Worm (Caenorhabditis elegans): ENCODE measurements around the gene F47G9.4.

DNA sequence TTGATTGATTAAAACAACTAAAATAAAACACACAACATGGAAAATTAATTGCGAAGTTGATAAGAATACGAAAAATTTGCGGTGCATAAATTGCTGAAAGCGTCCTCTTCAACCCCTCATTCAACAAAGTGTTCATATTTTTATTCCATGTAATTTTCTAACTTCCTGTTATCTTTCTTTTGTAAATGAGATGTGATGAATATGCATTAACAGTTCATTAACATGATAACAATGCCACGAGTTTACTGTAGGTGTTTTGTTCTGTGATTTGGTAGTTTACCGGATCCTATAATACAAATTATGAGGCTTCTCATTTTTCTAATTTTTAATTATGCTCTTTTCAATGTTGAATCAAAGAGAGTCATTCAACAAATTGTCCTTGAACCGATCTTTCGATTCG, 7.5 kb upstream of the F47G9.4 start, which contains the start of gene F47G9.6:
- TF ChIP-seq flt-1 (GFP tag; IDR thresholded peaks at IDR 0.05) (no peak), aly-1 (tag; optimal IDR thresholded peaks at IDR 0.05) (no peak), ama-1 (optimal IDR thresholded peaks at IDR 0.05) (no peak), hmg-4 (GFP tag; optimal IDR thresholded peaks at IDR 0.05) (no peak), sea-1 (GFP tag; conservative IDR thresholded peaks at IDR 0.05) (no peak), F13C5.2 (tag; optimal IDR thresholded peaks at IDR 0.05) (no peak), ceh-36 (tag; optimal IDR thresholded peaks at IDR 0.05) (no peak), scrt-1 (GFP tag; IDR thresholded peaks at IDR 0.05) (no peak), B0310.2 (tag; optimal IDR thresholded peaks at IDR 0.05) (no peak)
